Worm (Caenorhabditis elegans) whole organism, late embryonic: Measurements from ENCODE around the gene npr-4.

Experiments
- ama-1 ChIP-seq: fragments of 150-350 bp; optimal IDR thresholded peaks from 2 replicates; lab custom pipeline; 2014
- elt-2 ChIP-seq: sonication (generic microtip); optimal IDR thresholded peaks from 2 replicates; lab custom pipeline; 2016; ENCODE audit warnings: missing genetic modification reagents, missing genetic modification characterization, missing compliant biosample characterization
- fkh-10 ChIP-seq: fragments of 150-350 bp; optimal IDR thresholded peaks from 2 replicates; lab custom pipeline; 2014; ENCODE audit warnings: missing biosample characterization, missing genetic modification reagents, missing genetic modification characterization
- nfya-1 ChIP-seq: sonication (generic microtip); optimal IDR thresholded peaks from 2 replicates; lab custom pipeline; 2017; ENCODE audit warnings: missing genetic modification characterization, mild to moderate bottlenecking, missing compliant biosample characterization, antibody characterized with exemption, moderate library complexity
- pha-4 ChIP-seq: fragments of 150-350 bp; optimal IDR thresholded peaks from 2 replicates; lab custom pipeline; 2018; ENCODE audit warnings: missing biosample characterization, missing genetic modification reagents, missing genetic modification characterization

ce11 chrX:12579774-12580173 lies 28.3 kb upstream of the npr-4 start, which contains the start of gene T24D5.3:
- no peak for TF ChIP-seq elt-2
- TF ChIP-seq nfya-1 (tag; lab: Kevin White, UChicago) = no peak
- TF ChIP-seq ama-1 (lab: Kevin White, UChicago) = no peak
- no peak for TF ChIP-seq pha-4 (tag; lab: Kevin White, UChicago)
- TF ChIP-seq fkh-10 (GFP tag; lab: Kevin White, UChicago) = no peak
